Worm (Caenorhabditis elegans): ENCODE results near the gene swan-1.

The swan-1 gene

ce11 chrV:13843147-13843546 is 36.1 kb upstream of the swan-1 start, which contains the start of gene srx-130:
Gene srx-130, plus strand, starts transcription at chrV:13843447.
- no peak for TF ChIP-seq ceh-82 (tag; optimal IDR thresholded peaks at IDR 0.05)
- no peak for TF ChIP-seq peb-1 (tag; optimal IDR thresholded peaks at IDR 0.05)
- no peak for TF ChIP-seq elt-3 (tag; optimal IDR thresholded peaks at IDR 0.05)
- TF ChIP-seq sma-9 (GFP tag; optimal IDR thresholded peaks at IDR 0.05): no peak
- no peak for TF ChIP-seq sma-9 (tag; optimal IDR thresholded peaks at IDR 0.05)
- no peak for TF ChIP-seq mbf-1 (tag; optimal IDR thresholded peaks at IDR 0.05)
- no peak for TF ChIP-seq egl-27 (tag; optimal IDR thresholded peaks at IDR 0.05)
- no peak for TF ChIP-seq aly-2 (tag; optimal IDR thresholded peaks at IDR 0.05)
- TF ChIP-seq alr-1 (tag; optimal IDR thresholded peaks at IDR 0.05): no peak
- no peak for TF ChIP-seq Y55F3AM.14 (GFP tag; optimal IDR thresholded peaks at IDR 0.05)
- TF ChIP-seq nhr-25 (tag; optimal IDR thresholded peaks at IDR 0.05): no peak
- TF ChIP-seq mab-5 (tag; optimal IDR thresholded peaks at IDR 0.05): no peak
- no peak for TF ChIP-seq lin-13 (GFP tag; optimal IDR thresholded peaks at IDR 0.05)
- no peak for TF ChIP-seq blmp-1 (tag; optimal IDR thresholded peaks at IDR 0.05; ENCODE audit: insufficient read depth)
- no peak for TF ChIP-seq mdl-1 (tag; optimal IDR thresholded peaks at IDR 0.05)
- no peak for TF ChIP-seq ztf-1 (GFP tag; conservative IDR thresholded peaks at IDR 0.05)
- no peak for TF ChIP-seq lin-11 (tag; optimal IDR thresholded peaks at IDR 0.05)
- TF ChIP-seq gmeb-1 (tag; optimal IDR thresholded peaks at IDR 0.05): no peak
- no peak for TF ChIP-seq F13H6.1 (tag; optimal IDR thresholded peaks at IDR 0.05)
- TF ChIP-seq nhr-77 (tag; optimal IDR thresholded peaks at IDR 0.05): no peak
- TF ChIP-seq crh-2 (tag; optimal IDR thresholded peaks at IDR 0.05): no peak

- TF ChIP-seq C34F6.9 (tag; optimal IDR thresholded peaks at IDR 0.05) (no peak), F13H6.1 (tag; optimal IDR thresholded peaks at IDR 0.05) (no peak), nhr-237 (tag; optimal IDR thresholded peaks at IDR 0.05) (no peak), alr-1 (tag; optimal IDR thresholded peaks at IDR 0.05) (no peak), nhr-77 (tag; optimal IDR thresholded peaks at IDR 0.05) (no peak), lin-11 (tag; optimal IDR thresholded peaks at IDR 0.05) (no peak), dmd-4 (tag; optimal IDR thresholded peaks at IDR 0.05) (no peak), elt-3 (tag; optimal IDR thresholded peaks at IDR 0.05) (no peak), ceh-82 (tag; optimal IDR thresholded peaks at IDR 0.05) (no peak), egl-27 (tag; optimal IDR thresholded peaks at IDR 0.05) (no peak), sem-4 (tag; optimal IDR thresholded peaks at IDR 0.05) (no peak), snpc-4 (tag; optimal IDR thresholded peaks at IDR 0.05) (no peak)
Observed at ce11 chrV:13840909-13841308, 33.9 kb upstream of the swan-1 start, which contains the start of gene srx-17. Gene srx-17, plus strand, starts transcription at chrV:13841209.

- no peak for TF ChIP-seq Y55F3AM.14 (GFP tag; optimal IDR thresholded peaks at IDR 0.05)
- no peak for TF ChIP-seq skn-1 (tag; optimal IDR thresholded peaks at IDR 0.05)
- no peak for TF ChIP-seq nhr-77 (tag; optimal IDR thresholded peaks at IDR 0.05)
- no peak for TF ChIP-seq elt-1 (tag; optimal IDR thresholded peaks at IDR 0.05)
- TF ChIP-seq lin-11 (tag; optimal IDR thresholded peaks at IDR 0.05): no peak
- TF ChIP-seq unc-62 (GFP tag; optimal IDR thresholded peaks at IDR 0.05): no peak
Observed at ce11 chrV:13839433-13839832, 32.4 kb upstream of the swan-1 start, which contains the start of gene F55B12.10. Gene F55B12.10, plus strand, starts transcription at chrV:13839733.

ce11 chrV:13837173-13837572 is 30.1 kb upstream of the swan-1 start, which contains the start of gene srx-128:
Gene srx-128, plus strand, starts transcription at chrV:13837473.
- TF ChIP-seq mdl-1 (tag; optimal IDR thresholded peaks at IDR 0.05) (no peak), mab-5 (tag; optimal IDR thresholded peaks at IDR 0.05) (no peak), ztf-4 (tag; optimal IDR thresholded peaks at IDR 0.05) (no peak), lin-39 (tag; optimal IDR thresholded peaks at IDR 0.05) (no peak), ZK546.5 (tag; optimal IDR thresholded peaks at IDR 0.05) (no peak), nhr-25 (tag; optimal IDR thresholded peaks at IDR 0.05) (no peak), nhr-77 (tag; optimal IDR thresholded peaks at IDR 0.05) (no peak), alr-1 (tag; optimal IDR thresholded peaks at IDR 0.05) (no peak), fos-1 (tag; optimal IDR thresholded peaks at IDR 0.05) (no peak), nhr-23 (tag; optimal IDR thresholded peaks at IDR 0.05) (no peak), nhr-21 (tag; optimal IDR thresholded peaks at IDR 0.05) (no peak), crh-2 (tag; optimal IDR thresholded peaks at IDR 0.05) (no peak), Y55F3AM.14 (GFP tag; optimal IDR thresholded peaks at IDR 0.05) (no peak), ceh-82 (tag; optimal IDR thresholded peaks at IDR 0.05) (no peak), ztf-1 (GFP tag; conservative IDR thresholded peaks at IDR 0.05) (no peak), F13H6.1 (tag; optimal IDR thresholded peaks at IDR 0.05) (no peak), ceh-16 (tag; optimal IDR thresholded peaks at IDR 0.05) (no peak)
